Worm (Caenorhabditis elegans): ENCODE results near the gene C52E4.7.

C52E4.7 gene

DNA sequence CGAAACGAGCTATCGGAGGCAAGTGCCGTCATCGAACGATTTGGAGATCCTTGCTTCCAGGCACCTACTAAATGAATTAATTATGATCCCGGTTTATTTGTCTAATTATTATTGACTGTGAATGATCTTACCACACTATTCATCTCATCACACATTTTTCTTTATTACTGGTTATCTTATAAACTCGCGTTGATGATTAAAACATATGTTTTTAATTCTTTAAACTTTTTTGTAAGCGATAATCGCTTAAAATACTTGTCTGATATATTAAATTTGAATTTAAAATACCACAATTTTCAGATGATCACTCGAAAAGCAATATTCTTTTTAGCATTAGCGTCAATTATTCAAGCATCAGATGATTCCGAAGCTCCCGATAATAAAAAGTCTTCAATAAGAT is 51.0 kb downstream of the C52E4.7 start, which contains the start of gene F10C2.5:
TSS of gene F10C2.5 (plus strand) at position 301 of the 400 bp plus-strand sequence.
- TF ChIP-seq ztf-7 (tag; optimal IDR thresholded peaks at IDR 0.05): no peak
